Worm (Caenorhabditis elegans) whole organism, L4 larva: ENCODE results near the gene F59A6.13.

Source experiments
- aha-1 ChIP-seq: fragments of 150-350 bp; peaks from one replicate; lab custom pipeline; 2014; ENCODE audit warnings: missing biosample characterization, missing genetic modification characterization
- ces-1 ChIP-seq: fragments of 150-350 bp; sonication (generic microtip); optimal IDR thresholded peaks from 4 replicates; lab custom pipeline; 2014; ENCODE audit warnings: missing biosample characterization, missing genetic modification reagents, missing genetic modification characterization
- cey-2 ChIP-seq: sonication (generic microtip); optimal IDR thresholded peaks from 3 replicates; lab custom pipeline; 2017; ENCODE audit warnings: missing genetic modification characterization, mild to moderate bottlenecking, missing compliant biosample characterization, antibody characterized with exemption, borderline replicate concordance; ENCODE audit not compliant: insufficient read depth
- ctbp-1 ChIP-seq: fragments of 200-800 bp; sonication (Bioruptor generic); IDR thresholded peaks from 2 replicates; pipeline ENCODE4 v1.3.6; 2022; ENCODE audit warnings: missing genetic modification reagents, missing genetic modification characterization, missing compliant biosample characterization
- daf-19 ChIP-seq: fragments of 200-800 bp; sonication (Bioruptor generic); conservative IDR thresholded peaks from 2 replicates; pipeline ENCODE4 v1.3.6; 2022; ENCODE audit warnings: missing genetic modification characterization, missing compliant biosample characterization
- daf-8 ChIP-seq: fragments of 200-800 bp; sonication (Bioruptor generic); IDR thresholded peaks from 2 replicates; pipeline ENCODE4 v1.3.6; 2022; ENCODE audit warnings: missing genetic modification characterization, missing compliant biosample characterization
- dmd-6 ChIP-seq: fragments of 200-800 bp; sonication (Bioruptor generic); IDR thresholded peaks from 2 replicates; pipeline ENCODE4 v1.3.6; 2022; ENCODE audit warnings: missing genetic modification reagents, missing genetic modification characterization, missing compliant biosample characterization
- dmd-8 ChIP-seq: fragments of 200-800 bp; sonication (Bioruptor generic); IDR thresholded peaks from 2 replicates; pipeline ENCODE4 v1.3.6; 2022; ENCODE audit warnings: missing genetic modification characterization, missing compliant biosample characterization
- dmd-9 ChIP-seq: fragments of 200-800 bp; sonication (Bioruptor generic); IDR thresholded peaks from 2 replicates; pipeline ENCODE4 v1.3.6; 2022; ENCODE audit warnings: missing genetic modification reagents, missing genetic modification characterization, missing compliant biosample characterization
- dve-1 ChIP-seq: sonication (generic microtip); optimal IDR thresholded peaks from 2 replicates; lab custom pipeline; 2017; ENCODE audit warnings: antibody characterized with exemption, mild to moderate bottlenecking, missing genetic modification characterization, missing compliant biosample characterization; ENCODE audit not compliant: insufficient read depth
- egl-27 ChIP-seq: sonication (generic microtip); optimal IDR thresholded peaks from 3 replicates; lab custom pipeline; 2017; ENCODE audit warnings: missing biosample characterization, missing genetic modification reagents, missing genetic modification characterization
- fkh-10 ChIP-seq: fragments of 150-350 bp; optimal IDR thresholded peaks from 2 replicates; lab custom pipeline; 2014; ENCODE audit warnings: missing biosample characterization, missing genetic modification reagents, missing genetic modification characterization
- fos-1 ChIP-seq: fragments of 150-350 bp; optimal IDR thresholded peaks from 2 replicates; lab custom pipeline; 2014; ENCODE audit warnings: missing biosample characterization, missing genetic modification characterization
- hlh-11 ChIP-seq: fragments of 200-800 bp; sonication (Bioruptor generic); optimal IDR thresholded peaks from 2 replicates; lab custom pipeline; 2018; ENCODE audit warnings: mild to moderate bottlenecking, missing genetic modification characterization, missing compliant biosample characterization
- hlh-30 ChIP-seq: sonication (generic microtip); optimal IDR thresholded peaks from 2 replicates; lab custom pipeline; 2017; ENCODE audit warnings: antibody characterized with exemption, mild to moderate bottlenecking, missing genetic modification characterization, missing compliant biosample characterization; ENCODE audit not compliant: insufficient read depth
- lim-7 ChIP-seq: fragments of 200-800 bp; sonication (Bioruptor generic); IDR thresholded peaks from 2 replicates; pipeline ENCODE4 v1.3.6; 2022; ENCODE audit warnings: missing genetic modification characterization, missing compliant biosample characterization
- lsy-2 ChIP-seq, 2 experiments: fragments of 150-350 bp in 1 of 2; sonication (generic microtip) in 1 of 2; optimal IDR thresholded peaks; 2 replicates each; lab custom pipeline; 2014 to 2017; ENCODE audit warnings: missing biosample characterization in 2 of 2, missing genetic modification characterization in 2 of 2
- madf-9 ChIP-seq: fragments of 200-800 bp; sonication (Bioruptor generic); conservative IDR thresholded peaks from 2 replicates; pipeline ENCODE4 v1.3.6; 2022; ENCODE audit warnings: missing genetic modification reagents, missing genetic modification characterization, missing compliant biosample characterization
- mdl-1 ChIP-seq, 2 experiments: fragments of 150-350 bp in 1 of 2; sonication (generic microtip) in 1 of 2; optimal IDR thresholded peaks; 2 replicates each; lab custom pipeline; 2014 to 2017; ENCODE audit warnings: missing biosample characterization in 2 of 2, missing genetic modification characterization in 2 of 2
- mes-2 ChIP-seq: sonication (generic microtip); optimal IDR thresholded peaks from 2 replicates; lab custom pipeline; 2016; ENCODE audit warnings: missing genotype, mild to moderate bottlenecking, missing genetic modification characterization, missing compliant biosample characterization; ENCODE audit not compliant: poor library complexity, severe bottlenecking
- mxl-3 ChIP-seq: fragments of 200-800 bp; sonication (Bioruptor generic); optimal IDR thresholded peaks from 2 replicates; lab custom pipeline; 2018; ENCODE audit warnings: mild to moderate bottlenecking, missing genetic modification characterization, missing compliant biosample characterization
- nhr-237 ChIP-seq: sonication (generic microtip); optimal IDR thresholded peaks from 2 replicates; lab custom pipeline; 2017; ENCODE audit warnings: missing biosample characterization, missing genetic modification characterization
- nhr-25 ChIP-seq: sonication (generic microtip); optimal IDR thresholded peaks from 2 replicates; lab custom pipeline; 2017; ENCODE audit warnings: missing genetic modification characterization, mild to moderate bottlenecking, missing compliant biosample characterization, antibody characterized with exemption, moderate library complexity, borderline replicate concordance; ENCODE audit not compliant: insufficient read depth
- nhr-28 ChIP-seq: fragments of 150-350 bp; optimal IDR thresholded peaks from 2 replicates; lab custom pipeline; 2014; ENCODE audit warnings: missing biosample characterization, missing genetic modification characterization
- nhr-6 ChIP-seq: fragments of 150-350 bp; optimal IDR thresholded peaks from 2 replicates; lab custom pipeline; 2014; ENCODE audit warnings: missing biosample characterization, missing genetic modification characterization
- nhr-77 ChIP-seq: fragments of 150-350 bp; optimal IDR thresholded peaks from 2 replicates; lab custom pipeline; 2014; ENCODE audit warnings: missing biosample characterization, missing genetic modification characterization
- sdz-12 ChIP-seq: fragments of 200-800 bp; sonication (Bioruptor generic); optimal IDR thresholded peaks from 2 replicates; lab custom pipeline; 2018; ENCODE audit warnings: mild to moderate bottlenecking, missing genetic modification characterization, missing compliant biosample characterization
- set-16 ChIP-seq: fragments of 200-800 bp; sonication (Bioruptor generic); IDR thresholded peaks from 2 replicates; pipeline ENCODE4 v1.3.6; 2022; ENCODE audit warnings: missing genetic modification reagents, missing genetic modification characterization, missing compliant biosample characterization
- skn-1 ChIP-seq: fragments of 150-350 bp; optimal IDR thresholded peaks from 2 replicates; lab custom pipeline; 2014; ENCODE audit warnings: missing biosample characterization, missing genetic modification characterization
- snpc-4 ChIP-seq: fragments of 150-350 bp; optimal IDR thresholded peaks from 2 replicates; lab custom pipeline; 2014; ENCODE audit warnings: missing biosample characterization, missing genetic modification characterization
- spr-1 ChIP-seq: sonication (generic microtip); optimal IDR thresholded peaks from 2 replicates; lab custom pipeline; 2016; ENCODE audit warnings: mild to moderate bottlenecking, missing genetic modification characterization, missing compliant biosample characterization
- unc-62 ChIP-seq, 3 experiments: fragments of 150-350 bp in 1 of 3; sonication (generic microtip); optimal IDR thresholded peaks in 2 of 3; peaks in 1 of 3; 1 replicate in 1 of 3; 2 replicates in 2 of 3; lab custom pipeline; 2014 to 2017; ENCODE audit warnings: missing biosample characterization in 3 of 3, missing genetic modification characterization in 3 of 3, missing genetic modification reagents in 3 of 3, missing genotype in 1 of 3
- zfp-2 ChIP-seq: sonication (generic microtip); optimal IDR thresholded peaks from 2 replicates; lab custom pipeline; 2016; ENCODE audit warnings: mild to moderate bottlenecking, missing genetic modification characterization, missing compliant biosample characterization
- zip-2 ChIP-seq: fragments of 150-350 bp; optimal IDR thresholded peaks from 2 replicates; lab custom pipeline; 2014; ENCODE audit warnings: missing biosample characterization, missing genetic modification characterization
- ztf-11 ChIP-seq: fragments of 150-350 bp; optimal IDR thresholded peaks from 2 replicates; lab custom pipeline; 2014; ENCODE audit warnings: missing biosample characterization, missing genetic modification characterization

F59A6.13 gene

DNA sequence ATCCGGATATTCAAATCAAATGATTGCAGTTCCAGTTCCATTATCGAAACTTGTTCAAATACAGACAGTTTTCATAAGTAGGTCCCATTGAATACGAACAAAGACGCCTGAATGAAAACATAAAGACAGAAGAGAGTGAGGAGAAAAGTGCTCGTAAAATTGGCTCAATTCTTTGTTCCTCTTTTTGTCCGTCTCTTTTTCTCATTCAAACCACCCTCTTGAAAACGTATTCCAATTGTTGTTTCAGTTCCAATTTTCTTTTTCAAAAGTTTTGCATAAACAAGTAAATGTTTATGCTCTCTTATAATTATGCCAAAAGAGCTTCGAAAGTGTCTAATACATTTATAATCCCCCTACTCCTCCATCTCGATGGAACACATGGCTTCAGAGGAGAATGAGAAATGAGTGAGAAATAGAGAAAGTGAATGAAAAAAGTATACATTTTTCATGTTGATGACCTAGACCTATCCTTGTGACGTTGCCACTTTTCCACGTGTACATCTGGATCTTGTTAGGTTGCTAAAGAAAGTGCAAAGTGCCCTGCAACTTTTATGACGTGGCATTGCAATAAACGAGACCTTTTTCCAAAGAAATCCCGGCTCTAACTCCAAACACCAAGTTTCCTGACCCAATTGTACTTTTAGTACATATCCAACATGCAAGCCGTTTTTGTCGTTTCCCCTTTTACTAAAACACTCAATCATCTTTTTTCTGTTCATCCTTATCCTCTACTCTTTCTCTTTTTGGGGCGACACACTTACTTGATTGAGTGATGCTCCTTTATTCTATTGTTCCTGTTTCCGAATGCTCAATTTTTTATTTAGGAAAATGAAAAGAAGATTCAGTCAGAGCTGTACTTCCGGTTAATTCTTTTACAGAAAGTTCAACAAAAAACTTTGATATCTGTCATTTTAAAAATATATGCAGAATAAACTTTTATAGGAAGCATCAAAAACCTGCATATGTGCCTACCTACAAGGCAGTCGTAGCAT, 23.9 kb downstream of the F59A6.13 start:
- TF ChIP-seq hlh-30 (tag; lab: Kevin White, UChicago) (peak; percentile 51), lim-7 (no peak), mdl-1 (tag; optimal IDR thresholded peaks at IDR 0.05; lab: Kevin White, UChicago) (peak in 1 of 2 experiments; percentile 18), unc-62 (GFP tag; optimal IDR thresholded peaks at IDR 0.05 in 1 of 2; lab: Kevin White, UChicago) (peak in 1 of 2 experiments; percentile 81), unc-62 (tag; optimal IDR thresholded peaks at IDR 0.05; lab: Kevin White, UChicago) (no peak), ces-1 (GFP tag; lab: Kevin White, UChicago) (peak; percentile 57), zip-2 (no peak), fkh-10 (GFP tag; lab: Kevin White, UChicago) (peak; percentile 77), nhr-237 (tag; lab: Kevin White, UChicago) (no peak), lsy-2 (tag; optimal IDR thresholded peaks at IDR 0.05; lab: Kevin White, UChicago) (peak in 1 of 2 experiments; percentile 22)

DNA sequence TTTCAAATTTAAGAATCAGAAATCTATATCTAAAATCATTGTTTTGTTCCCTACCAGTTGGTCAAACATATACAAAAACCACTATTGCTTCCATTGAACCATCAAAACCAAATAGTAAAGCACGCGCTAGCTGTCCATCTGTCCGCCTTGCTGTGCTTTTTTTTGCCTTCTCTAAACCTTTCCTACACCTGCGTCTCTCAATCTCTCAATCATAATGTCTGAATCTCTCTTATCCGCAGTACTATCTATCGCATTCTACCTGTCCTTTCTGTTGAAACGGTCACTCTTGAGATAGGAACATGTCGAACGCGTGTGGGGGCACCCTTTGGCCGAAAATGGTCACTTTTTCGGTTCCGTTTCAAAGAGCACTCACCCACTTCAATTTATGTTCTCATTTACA, 24.7 kb downstream of the F59A6.13 start:
- TF ChIP-seq hlh-30 (tag; lab: Kevin White, UChicago) (peak; percentile 65), nhr-28 (tag; lab: Kevin White, UChicago) (peak; percentile 54), fos-1 (tag; lab: Kevin White, UChicago) (no peak), mxl-3 (GFP tag; lab: Kevin White, UChicago) (peak; percentile 90), dmd-6 (GFP tag; lab: Robert Waterston, UW) (peak; percentile 14; the same call in 1 of the 2 replicates), aha-1 (peak; percentile 70), dve-1 (tag; lab: Kevin White, UChicago) (peak; percentile 2), mes-2 (tag; lab: Kevin White, UChicago) (peak; percentile 4), set-16 (GFP tag; lab: Robert Waterston, UW) (no peak), nhr-6 (tag; lab: Kevin White, UChicago) (peak; percentile 74), daf-19 (GFP tag; lab: Robert Waterston, UW) (no peak), skn-1 (tag; lab: Kevin White, UChicago) (no peak), zfp-2 (no peak), daf-8 (no peak), nhr-25 (tag; lab: Kevin White, UChicago) (peak; percentile 33), mdl-1 (tag; optimal IDR thresholded peaks at IDR 0.05; lab: Kevin White, UChicago) (peak; percentile 34 to 63), hlh-11 (tag; lab: Kevin White, UChicago) (peak; percentile 64), lsy-2 (tag; optimal IDR thresholded peaks at IDR 0.05; lab: Kevin White, UChicago) (peak in 1 of 2 experiments; percentile 40)

DNA sequence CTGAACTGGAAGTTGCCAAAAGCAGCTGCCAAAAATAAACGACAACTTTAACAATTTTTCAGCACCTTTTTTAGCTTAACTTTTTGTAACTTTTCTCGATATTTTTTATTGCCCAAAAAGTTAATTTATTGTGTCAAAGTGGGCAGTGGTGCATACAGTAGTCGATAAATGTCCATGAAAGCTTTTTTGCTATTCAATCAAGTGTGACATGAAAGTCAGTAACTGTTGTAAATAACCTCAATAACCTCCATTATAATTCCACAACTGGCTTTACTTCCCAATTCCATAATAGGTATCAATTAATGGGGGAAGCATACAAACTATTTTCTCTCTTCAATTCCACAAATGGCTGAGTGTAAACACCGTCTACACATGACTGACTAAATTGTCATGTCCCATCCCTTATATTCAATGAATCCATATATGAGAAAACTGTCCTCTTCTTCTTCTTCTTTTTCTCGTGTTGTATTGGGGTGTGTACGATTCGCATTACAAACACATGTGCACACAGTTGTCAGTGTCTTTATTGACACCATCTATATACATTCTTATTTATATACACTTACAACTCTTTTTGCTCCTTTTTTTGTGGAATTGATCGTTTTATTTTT, 25.7 kb downstream of the F59A6.13 start:
- TF ChIP-seq madf-9 (GFP tag; lab: Robert Waterston, UW) (no peak), cey-2 (no peak), sdz-12 (no peak), dmd-9 (GFP tag; lab: Robert Waterston, UW) (no peak), dmd-8 (GFP tag; lab: Robert Waterston, UW) (no peak), aha-1 (peak; percentile 92), ztf-11 (tag; lab: Kevin White, UChicago) (no peak), hlh-30 (tag; lab: Kevin White, UChicago) (peak; percentile 60), dve-1 (tag; lab: Kevin White, UChicago) (peak; percentile 20), spr-1 (no peak), nhr-77 (no peak), mdl-1 (tag; optimal IDR thresholded peaks at IDR 0.05; lab: Kevin White, UChicago) (peak in 1 of 2 experiments; percentile 7), snpc-4 (tag; lab: Kevin White, UChicago) (no peak), ctbp-1 (GFP tag; lab: Robert Waterston, UW) (no peak), egl-27 (no peak)
